Fruit fly (Drosophila melanogaster) whole organism, pupa: ENCODE data around the gene Pop5.

Experiments used
- CG10348 ChIP-seq: fragments of 200-800 bp; sonication (Bioruptor generic); IDR thresholded peaks from 2 replicates; pipeline ENCODE4 v1.3.6; 2022; ENCODE audit warnings: missing biosample characterization, missing genetic modification characterization
- CG12605 ChIP-seq: fragments of 200-800 bp; sonication (Bioruptor generic); IDR thresholded peaks from 2 replicates; pipeline ENCODE4 v1.3.6; 2022; ENCODE audit warnings: missing biosample characterization, missing genetic modification characterization
- CG13204 ChIP-seq: fragments of 200-800 bp; sonication (Bioruptor generic); optimal IDR thresholded peaks from 2 replicates; lab custom pipeline; 2018; ENCODE audit warnings: missing biosample characterization, mild to moderate bottlenecking, missing genetic modification characterization, moderate library complexity
- CG15710 ChIP-seq: fragments of 200-800 bp; sonication (Bioruptor generic); optimal IDR thresholded peaks from 2 replicates; lab custom pipeline; 2018; ENCODE audit warnings: missing biosample characterization, mild to moderate bottlenecking, missing genetic modification characterization, moderate library complexity
- CG17806 ChIP-seq: fragments of 200-800 bp; sonication (Bioruptor generic); optimal IDR thresholded peaks from 2 replicates; lab custom pipeline; 2018; ENCODE audit warnings: missing biosample characterization, mild to moderate bottlenecking, missing genetic modification characterization, moderate library complexity
- CG34367 ChIP-seq: fragments of 200-800 bp; sonication (Bioruptor generic); optimal IDR thresholded peaks from 2 replicates; lab custom pipeline; 2018; ENCODE audit warnings: missing biosample characterization, mild to moderate bottlenecking, missing genetic modification characterization
- CG4496 ChIP-seq: fragments of 200-800 bp; sonication (Bioruptor generic); IDR thresholded peaks from 3 replicates; pipeline ENCODE4 v1.3.6; 2022; ENCODE audit warnings: missing biosample characterization, missing genetic modification characterization
- CG8159 ChIP-seq: fragments of 200-800 bp; sonication (Bioruptor generic); optimal IDR thresholded peaks from 3 replicates; lab custom pipeline; 2018; ENCODE audit warnings: missing biosample characterization, mild to moderate bottlenecking, missing genetic modification characterization, moderate library complexity
- CG8301 ChIP-seq: fragments of 200-800 bp; sonication (Bioruptor generic); optimal IDR thresholded peaks from 2 replicates; lab custom pipeline; 2018; ENCODE audit warnings: missing biosample characterization, mild to moderate bottlenecking, missing genetic modification characterization
- CG9948 ChIP-seq: fragments of 200-800 bp; sonication (Bioruptor generic); optimal IDR thresholded peaks from 2 replicates; lab custom pipeline; 2018; ENCODE audit warnings: missing biosample characterization, mild to moderate bottlenecking, missing genetic modification characterization, moderate library complexity
- D1 ChIP-seq: fragments of 200-800 bp; sonication (Bioruptor generic); optimal IDR thresholded peaks from 2 replicates; lab custom pipeline; 2018; ENCODE audit warnings: missing biosample characterization, mild to moderate bottlenecking, missing genetic modification characterization, moderate library complexity
- EcR ChIP-seq: fragments of 200-800 bp; sonication (Bioruptor generic); optimal IDR thresholded peaks from 3 replicates; lab custom pipeline; 2019; ENCODE audit warnings: missing biosample characterization, missing genetic modification characterization, mild to moderate bottlenecking, moderate library complexity, missing genetic modification reagents
- Ets98B ChIP-seq: fragments of 200-800 bp; sonication (Bioruptor generic); IDR thresholded peaks from 2 replicates; pipeline ENCODE4 v1.3.6; 2022; ENCODE audit warnings: missing biosample characterization, missing genetic modification characterization
- Pif1A ChIP-seq: fragments of 200-800 bp; sonication (Bioruptor generic); optimal IDR thresholded peaks from 3 replicates; lab custom pipeline; 2016; ENCODE audit warnings: missing biosample characterization, missing genetic modification characterization
- Pif1B ChIP-seq: fragments of 200-800 bp; sonication (Bioruptor generic); optimal IDR thresholded peaks from 3 replicates; lab custom pipeline; 2016; ENCODE audit warnings: missing biosample characterization, missing genetic modification characterization
- Snoo ChIP-seq: fragments of 200-800 bp; sonication (Bioruptor generic); optimal IDR thresholded peaks from 3 replicates; lab custom pipeline; 2017; ENCODE audit warnings: missing biosample characterization, mild to moderate bottlenecking, missing genetic modification characterization, inconsistent platforms
- fd96Ca ChIP-seq: fragments of 200-800 bp; sonication (Bioruptor generic); IDR thresholded peaks from 3 replicates; pipeline ENCODE4 v1.3.6; 2022; ENCODE audit warnings: missing biosample characterization, missing genetic modification characterization
- gl ChIP-seq: fragments of 200-800 bp; sonication (Bioruptor generic); optimal IDR thresholded peaks from 2 replicates; lab custom pipeline; 2018; ENCODE audit warnings: missing biosample characterization, mild to moderate bottlenecking, missing genetic modification characterization
- rn ChIP-seq: fragments of 200-800 bp; sonication (Bioruptor generic); IDR thresholded peaks from 2 replicates; pipeline ENCODE4 v1.3.6; 2022; ENCODE audit warnings: missing biosample characterization, missing genetic modification characterization

Pop5 gene

dm6 chr3L:17003251-17004171 is 41.3 kb downstream of the Pop5 start:
- TF ChIP-seq CG8159 (no peak), CG15710 (tag; lab: Kevin White, UChicago) (no peak), CG4496 (GFP tag; lab: Robert Waterston, UW) (0 out of 3 replicates have a peak, but pooled peaks have one; percentile 25), CG12605 (GFP tag; lab: Robert Waterston, UW) (no peak)

dm6 chr3L:17002140-17002849 is 42.5 kb downstream of the Pop5 start:
- TF ChIP-seq CG13204 (GFP tag; lab: Kevin White, UChicago) (peak; percentile 84), EcR (GFP tag; lab: Kevin White, UChicago) (peak; percentile 82), CG4496 (GFP tag; lab: Robert Waterston, UW) (peak; percentile 32; the same call in 1 of the 3 replicates), CG15710 (tag; lab: Kevin White, UChicago) (no peak), CG12605 (GFP tag; lab: Robert Waterston, UW) (0 out of 2 replicates have a peak, but pooled peaks have one; percentile 8), gl (tag; lab: Kevin White, UChicago) (no peak)

dm6 chr3L:17001055-17001454 is 43.8 kb downstream of the Pop5 start:
- peak; percentile 21 for TF ChIP-seq EcR (GFP tag; lab: Kevin White, UChicago)
- 0 out of 3 replicates have a peak, but pooled peaks have one; percentile 14 for TF ChIP-seq fd96Ca (GFP tag; lab: Robert Waterston, UW)
- no peak for TF ChIP-seq CG12605 (GFP tag; lab: Robert Waterston, UW)
- no peak for TF ChIP-seq Ets98B
- TF ChIP-seq CG17806 (tag; lab: Kevin White, UChicago) = no peak
- no peak for TF ChIP-seq Pif1B (GFP tag; lab: Kevin White, UChicago)
- no peak for TF ChIP-seq rn (GFP tag; lab: Robert Waterston, UW)
- TF ChIP-seq CG9948 (tag; lab: Kevin White, UChicago) = no peak
- TF ChIP-seq Snoo (tag; lab: Kevin White, UChicago) = no peak
- TF ChIP-seq CG4496 (GFP tag; lab: Robert Waterston, UW) = no peak
- TF ChIP-seq D1 (tag; lab: Kevin White, UChicago) = no peak
- TF ChIP-seq CG8301 (tag; lab: Kevin White, UChicago) = no peak
- TF ChIP-seq, all 21 proteins: peak for 2

dm6 chr3L:17000289-17000688 is 44.5 kb downstream of the Pop5 start:
- no peak for TF ChIP-seq CG34367 (tag; lab: Kevin White, UChicago)
- TF ChIP-seq gl (tag; lab: Kevin White, UChicago) = peak; percentile 19
- no peak for TF ChIP-seq CG10348 (GFP tag; lab: Robert Waterston, UW)
- TF ChIP-seq CG4496 (GFP tag; lab: Robert Waterston, UW) = 0 out of 3 replicates have a peak, but pooled peaks have one; percentile 26

- TF ChIP-seq CG34367 (tag; lab: Kevin White, UChicago) = no peak
- no peak for TF ChIP-seq CG8301 (tag; lab: Kevin White, UChicago)
- no peak for TF ChIP-seq Pif1B (GFP tag; lab: Kevin White, UChicago)
- TF ChIP-seq D1 (tag; lab: Kevin White, UChicago) = no peak
- no peak for TF ChIP-seq CG9948 (tag; lab: Kevin White, UChicago)
- TF ChIP-seq Pif1A (GFP tag; lab: Kevin White, UChicago) = no peak
- TF ChIP-seq CG12605 (GFP tag; lab: Robert Waterston, UW) = no peak
- TF ChIP-seq rn (GFP tag; lab: Robert Waterston, UW) = no peak
- no peak for TF ChIP-seq EcR (GFP tag; lab: Kevin White, UChicago)
- no peak for TF ChIP-seq fd96Ca (GFP tag; lab: Robert Waterston, UW)
These were observed 50.0 kb downstream of the Pop5 start for dm6 chr3L:16994805-16995204.
